Worm (Caenorhabditis elegans): ENCODE data around the gene F45E6.1.

DNA sequence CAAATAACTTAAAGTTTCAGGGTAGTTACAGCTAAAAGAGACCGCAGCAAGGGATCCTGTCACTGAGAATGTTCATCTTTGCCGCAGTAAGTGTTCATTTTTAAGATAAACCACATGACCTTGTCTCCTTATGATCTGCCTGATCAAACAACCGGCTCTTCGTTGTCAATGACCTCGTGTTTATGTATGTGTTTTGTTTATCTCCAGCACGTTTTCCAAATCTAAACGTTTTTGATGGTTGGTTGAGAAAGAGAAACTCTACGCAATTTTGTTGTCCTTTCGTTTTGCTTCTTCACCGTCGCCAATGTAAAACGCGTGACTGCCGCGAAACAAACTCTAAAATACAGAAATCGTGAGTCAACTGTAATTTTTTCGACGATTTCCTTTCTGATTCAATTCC, 43.2 kb downstream of the F45E6.1 start, which contains the start of gene tsct-1:
- no peak for TF ChIP-seq ztf-11 (tag; optimal IDR thresholded peaks at IDR 0.05)
- TF ChIP-seq snpc-1.2 (GFP tag; IDR thresholded peaks at IDR 0.05): no peak
- no peak for TF ChIP-seq nhr-10 (tag; optimal IDR thresholded peaks at IDR 0.05)
- no peak for TF ChIP-seq nhr-111 (GFP tag; optimal IDR thresholded peaks at IDR 0.05)
- no peak for TF ChIP-seq daf-19 (GFP tag; conservative IDR thresholded peaks at IDR 0.05)
- TF ChIP-seq nhr-11 (tag; optimal IDR thresholded peaks at IDR 0.05): no peak
- no peak for TF ChIP-seq madf-9 (GFP tag; conservative IDR thresholded peaks at IDR 0.05)
- TF ChIP-seq zag-1 (tag; optimal IDR thresholded peaks at IDR 0.05): no peak
- TF ChIP-seq unc-130 (GFP tag; optimal IDR thresholded peaks at IDR 0.05): no peak
